Worm (Caenorhabditis elegans) whole organism, L4/young adult: ENCODE measurements around the gene F26A1.3.

Experiments
- W03F9.2 ChIP-seq: fragments of 150-350 bp; optimal IDR thresholded peaks from 2 replicates; lab custom pipeline; 2014; ENCODE audit warnings: missing biosample characterization, missing genetic modification characterization
- dao-5 ChIP-seq: sonication (generic microtip); optimal IDR thresholded peaks from 2 replicates; lab custom pipeline; 2016; ENCODE audit warnings: missing genotype, missing genetic modification characterization, moderate library complexity, missing compliant biosample characterization
- him-1 ChIP-seq: sonication (generic microtip); optimal IDR thresholded peaks from 2 replicates; lab custom pipeline; 2016; ENCODE audit warnings: missing genotype, missing genetic modification reagents, missing genetic modification characterization, missing compliant biosample characterization

ce11 chrIII:4785714-4786113 is 41.0 kb upstream of the F26A1.3 start, which contains the start of gene mel-28:
- no peak for TF ChIP-seq him-1 (tag; lab: Kevin White, UChicago)
- no peak for TF ChIP-seq dao-5
- no peak for TF ChIP-seq W03F9.2 (tag; lab: Kevin White, UChicago)
